Fruit fly (Drosophila melanogaster) whole organism, embryonic: ENCODE results near the gene CG6443.
A peak's percentile ranks its signal among the peaks of the same experiment; 100 is the strongest.

ENCODE experiments used
- Atf6 ChIP-seq: fragments of 200-800 bp; sonication (Bioruptor generic); IDR thresholded peaks from 2 replicates; pipeline ENCODE4 v1.3.6; 2022; ENCODE audit warnings: missing biosample characterization, missing genetic modification characterization
- CG10321 ChIP-seq: fragments of 200-800 bp; sonication (Bioruptor generic); IDR thresholded peaks from 2 replicates; pipeline ENCODE4 v1.3.6; 2022; ENCODE audit warnings: missing biosample characterization, missing genetic modification characterization
- CG11085 ChIP-seq: fragments of 200-800 bp; sonication (Bioruptor generic); IDR thresholded peaks from 2 replicates; pipeline ENCODE4 v1.3.6; 2022; ENCODE audit warnings: missing biosample characterization, missing genetic modification characterization
- CG11093 ChIP-seq: fragments of 200-800 bp; sonication (Bioruptor generic); IDR thresholded peaks from 3 replicates; pipeline ENCODE4 v1.3.6; 2022; ENCODE audit warnings: missing biosample characterization, missing genetic modification characterization
- CG12071 ChIP-seq: fragments of 200-800 bp; sonication (Bioruptor generic); optimal IDR thresholded peaks from 3 replicates; lab custom pipeline; 2018; ENCODE audit warnings: missing biosample characterization, mild to moderate bottlenecking, missing genetic modification characterization
- CG12219 ChIP-seq: fragments of 200-800 bp; sonication (Bioruptor generic); optimal IDR thresholded peaks from 3 replicates; lab custom pipeline; 2018; ENCODE audit warnings: missing biosample characterization, mild to moderate bottlenecking, missing genetic modification characterization
- CG1233 ChIP-seq: fragments of 200-800 bp; sonication (Bioruptor generic); optimal IDR thresholded peaks from 4 replicates; lab custom pipeline; 2018; ENCODE audit warnings: missing biosample characterization, mild to moderate bottlenecking, missing genetic modification characterization
- CG14050 ChIP-seq: fragments of 200-800 bp; sonication (Bioruptor generic); IDR thresholded peaks from 3 replicates; pipeline ENCODE4 v1.3.6; 2022; ENCODE audit warnings: missing biosample characterization, missing genetic modification characterization
- CG2199 ChIP-seq: fragments of 200-800 bp; sonication (Bioruptor generic); IDR thresholded peaks from 3 replicates; pipeline ENCODE4 v1.3.6; 2022; ENCODE audit warnings: missing biosample characterization, missing genetic modification characterization
- CG34422 ChIP-seq: fragments of 200-800 bp; sonication (Bioruptor generic); IDR thresholded peaks from 3 replicates; pipeline ENCODE4 v1.3.6; 2022; ENCODE audit warnings: missing biosample characterization, missing genetic modification characterization
- CG3995 ChIP-seq: fragments of 200-800 bp; sonication (Bioruptor generic); optimal IDR thresholded peaks from 3 replicates; lab custom pipeline; 2016; ENCODE audit warnings: missing biosample characterization, missing genetic modification characterization
- CG6765 ChIP-seq: fragments of 200-800 bp; sonication (Bioruptor generic); optimal IDR thresholded peaks from 3 replicates; lab custom pipeline; 2017; ENCODE audit warnings: missing biosample characterization, mild to moderate bottlenecking, missing genetic modification characterization
- CG8089 ChIP-seq: fragments of 200-800 bp; sonication (Bioruptor generic); optimal IDR thresholded peaks from 3 replicates; lab custom pipeline; 2016; ENCODE audit warnings: missing biosample characterization, missing genetic modification characterization
- CG9215 ChIP-seq: fragments of 200-800 bp; sonication (Bioruptor generic); IDR thresholded peaks from 2 replicates; pipeline ENCODE4 v1.3.6; 2022; ENCODE audit warnings: missing biosample characterization, missing genetic modification characterization
- CTCF ChIP-seq: fragments of 200-800 bp; sonication (Bioruptor generic); optimal IDR thresholded peaks from 2 replicates; lab custom pipeline; 2017; ENCODE audit warnings: missing biosample characterization, mild to moderate bottlenecking, missing genetic modification characterization, moderate library complexity
- D ChIP-seq, 2 experiments: fragments of 200-800 bp in 1 of 2; fragments of >200 bp in 1 of 2; sonication (Bioruptor generic) in 1 of 2; optimal IDR thresholded peaks; 2 replicates in 1 of 2; 3 replicates in 1 of 2; lab custom pipeline; 2017; ENCODE audit warnings: mild to moderate bottlenecking in 1 of 2, missing biosample characterization in 1 of 2, missing genetic modification characterization in 1 of 2, missing genetic modification reagents in 1 of 2
- Dad ChIP-seq: fragments of 200-800 bp; sonication (Bioruptor generic); optimal IDR thresholded peaks from 3 replicates; lab custom pipeline; 2016; ENCODE audit warnings: missing biosample characterization, missing genetic modification characterization
- Deaf1 ChIP-seq: fragments of 200-800 bp; optimal IDR thresholded peaks from 3 replicates; lab custom pipeline; 2019; ENCODE audit warnings: missing biosample characterization, mild to moderate bottlenecking, missing genetic modification characterization, moderate library complexity
- Fer1 ChIP-seq: fragments of 200-800 bp; sonication (Bioruptor generic); optimal IDR thresholded peaks from 2 replicates; lab custom pipeline; 2017; ENCODE audit warnings: missing biosample characterization, mild to moderate bottlenecking, missing genetic modification characterization
- GATAe ChIP-seq: fragments of 200-800 bp; sonication (Bioruptor generic); conservative IDR thresholded peaks from 2 replicates; pipeline ENCODE4 v1.3.6; 2022; ENCODE audit warnings: missing biosample characterization, missing genetic modification characterization
- Lim3 ChIP-seq: fragments of 200-800 bp; sonication (Bioruptor generic); IDR thresholded peaks from 2 replicates; pipeline ENCODE4 v1.3.6; 2022; ENCODE audit warnings: missing biosample characterization, missing genetic modification characterization
- Mad ChIP-seq: fragments of 200-800 bp; sonication (Bioruptor generic); optimal IDR thresholded peaks from 2 replicates; lab custom pipeline; 2016; ENCODE audit warnings: missing biosample characterization, missing genetic modification characterization
- Nf-YC ChIP-seq: fragments of 200-800 bp; optimal IDR thresholded peaks from 3 replicates; lab custom pipeline; 2019; ENCODE audit warnings: missing biosample characterization, mild to moderate bottlenecking, missing genetic modification characterization, moderate library complexity
- PHDP ChIP-seq: fragments of 200-800 bp; sonication (Bioruptor generic); optimal IDR thresholded peaks from 3 replicates; lab custom pipeline; 2018; ENCODE audit warnings: missing biosample characterization, mild to moderate bottlenecking, missing genetic modification characterization, moderate library complexity
- Xbp1 ChIP-seq: fragments of 200-800 bp; sonication (Bioruptor generic); optimal IDR thresholded peaks from 3 replicates; lab custom pipeline; 2016; ENCODE audit warnings: missing biosample characterization, mild to moderate bottlenecking, missing genetic modification characterization
- cwo ChIP-seq: fragments of 200-800 bp; sonication (Bioruptor generic); optimal IDR thresholded peaks from 3 replicates; lab custom pipeline; 2017; ENCODE audit warnings: missing biosample characterization, missing genetic modification characterization, mild to moderate bottlenecking, moderate library complexity, missing genetic modification reagents
- fd96Cb ChIP-seq: fragments of 200-800 bp; sonication (Bioruptor generic); optimal IDR thresholded peaks from 2 replicates; lab custom pipeline; 2018; ENCODE audit warnings: missing biosample characterization, mild to moderate bottlenecking, missing genetic modification characterization, moderate library complexity
- gsb ChIP-seq: fragments of 200-800 bp; sonication (Bioruptor generic); IDR thresholded peaks from 2 replicates; pipeline ENCODE4 v1.3.6; 2022; ENCODE audit warnings: missing biosample characterization, missing genetic modification characterization
- hth ChIP-seq: fragments of >200 bp; optimal IDR thresholded peaks from 2 replicates; lab custom pipeline; 2017; ENCODE audit warnings: inconsistent platforms
- jigr1 ChIP-seq: fragments of 200-800 bp; sonication (Bioruptor generic); IDR thresholded peaks from 3 replicates; pipeline ENCODE4 v1.3.6; 2022; ENCODE audit warnings: missing biosample characterization, missing genetic modification characterization
- ken ChIP-seq: fragments of 200-800 bp; sonication (Bioruptor generic); IDR thresholded peaks from 3 replicates; pipeline ENCODE4 v1.3.6; 2022; ENCODE audit warnings: missing biosample characterization, missing genetic modification characterization
- klu ChIP-seq: fragments of 200-800 bp; sonication (Bioruptor generic); IDR thresholded peaks from 2 replicates; pipeline ENCODE4 v1.3.6; 2022; ENCODE audit warnings: missing biosample characterization, missing genetic modification characterization
- luna ChIP-seq: fragments of 200-800 bp; sonication (Bioruptor generic); optimal IDR thresholded peaks from 2 replicates; lab custom pipeline; 2016; ENCODE audit warnings: missing biosample characterization, missing genetic modification characterization
- maf-S ChIP-seq: fragments of 200-800 bp; sonication (Bioruptor generic); optimal IDR thresholded peaks from 2 replicates; lab custom pipeline; 2016; ENCODE audit warnings: missing biosample characterization, missing genetic modification characterization
- nerfin-2 ChIP-seq: fragments of 200-800 bp; sonication (Bioruptor generic); IDR thresholded peaks from 2 replicates; pipeline ENCODE4 v1.3.6; 2022; ENCODE audit warnings: missing biosample characterization, missing genetic modification characterization; ENCODE audit not compliant: partially characterized antibody
- nmo ChIP-seq: fragments of 200-800 bp; sonication (Bioruptor generic); optimal IDR thresholded peaks from 2 replicates; lab custom pipeline; 2018; ENCODE audit warnings: missing biosample characterization, mild to moderate bottlenecking, missing genetic modification characterization, moderate library complexity
- nom ChIP-seq: fragments of 200-800 bp; sonication (Bioruptor generic); optimal IDR thresholded peaks from 2 replicates; lab custom pipeline; 2017; ENCODE audit warnings: missing biosample characterization, missing genetic modification characterization, mild to moderate bottlenecking, moderate library complexity, missing genetic modification reagents
- prd ChIP-seq, 3 experiments: fragments of >200 bp in 2 of 3; fragments of 200-800 bp in 1 of 3; sonication (Bioruptor generic) in 1 of 3; optimal IDR thresholded peaks in 2 of 3; IDR thresholded peaks in 1 of 3; 2 replicates in 2 of 3; 3 replicates in 1 of 3; pipeline versions ENCODE4 v1.3.6 to Lab custom; 2017 to 2022; ENCODE audit warnings: missing biosample characterization in 1 of 3, missing genetic modification characterization in 1 of 3
- ranshi ChIP-seq: fragments of 200-800 bp; sonication (Bioruptor generic); IDR thresholded peaks from 2 replicates; pipeline ENCODE4 v1.3.6; 2022; ENCODE audit warnings: missing biosample characterization, missing genetic modification characterization
- ro ChIP-seq: fragments of 200-800 bp; sonication (Bioruptor generic); IDR thresholded peaks from 2 replicates; pipeline ENCODE4 v1.3.6; 2022; ENCODE audit warnings: missing biosample characterization, missing genetic modification characterization
- sc ChIP-seq, 3 experiments: fragments of >200 bp in 2 of 3; fragments of 200-800 bp in 1 of 3; sonication (Bioruptor generic) in 1 of 3; optimal IDR thresholded peaks; 2 replicates in 2 of 3; 3 replicates in 1 of 3; lab custom pipeline; 2017; ENCODE audit warnings: mild to moderate bottlenecking in 1 of 3, missing biosample characterization in 1 of 3, missing genetic modification characterization in 1 of 3, missing genetic modification reagents in 1 of 3
- sd ChIP-seq: fragments of 200-800 bp; sonication (Bioruptor generic); optimal IDR thresholded peaks from 3 replicates; lab custom pipeline; 2018; ENCODE audit warnings: missing biosample characterization, mild to moderate bottlenecking, missing genetic modification characterization, moderate library complexity
- seq ChIP-seq: fragments of 200-800 bp; sonication (Bioruptor generic); IDR thresholded peaks from 2 replicates; pipeline ENCODE4 v1.3.6; 2022; ENCODE audit warnings: missing biosample characterization, missing genetic modification characterization
- slp2 ChIP-seq: fragments of 200-800 bp; sonication (Bioruptor generic); optimal IDR thresholded peaks from 2 replicates; lab custom pipeline; 2016; ENCODE audit warnings: missing biosample characterization, missing genetic modification characterization
- tio ChIP-seq: fragments of 200-800 bp; sonication (Bioruptor generic); optimal IDR thresholded peaks from 2 replicates; lab custom pipeline; 2017; ENCODE audit warnings: missing biosample characterization, missing genetic modification characterization, inconsistent platforms
- usp ChIP-seq: fragments of >200 bp; optimal IDR thresholded peaks from 2 replicates; lab custom pipeline; 2017; ENCODE audit warnings: missing biosample characterization, missing genetic modification characterization
- vvl ChIP-seq: fragments of 200-800 bp; sonication (Bioruptor generic); IDR thresholded peaks from 2 replicates; pipeline ENCODE4 v1.3.6; 2022; ENCODE audit warnings: missing biosample characterization, missing genetic modification characterization
- wdn ChIP-seq: fragments of 200-800 bp; sonication (Bioruptor generic); IDR thresholded peaks from 2 replicates; pipeline ENCODE4 v1.3.6; 2022; ENCODE audit warnings: missing biosample characterization, missing genetic modification characterization
- zf30C ChIP-seq: fragments of 200-800 bp; sonication (Bioruptor generic); optimal IDR thresholded peaks from 3 replicates; lab custom pipeline; 2018; ENCODE audit warnings: missing biosample characterization, mild to moderate bottlenecking, missing genetic modification characterization

Gene CG6443

DNA sequence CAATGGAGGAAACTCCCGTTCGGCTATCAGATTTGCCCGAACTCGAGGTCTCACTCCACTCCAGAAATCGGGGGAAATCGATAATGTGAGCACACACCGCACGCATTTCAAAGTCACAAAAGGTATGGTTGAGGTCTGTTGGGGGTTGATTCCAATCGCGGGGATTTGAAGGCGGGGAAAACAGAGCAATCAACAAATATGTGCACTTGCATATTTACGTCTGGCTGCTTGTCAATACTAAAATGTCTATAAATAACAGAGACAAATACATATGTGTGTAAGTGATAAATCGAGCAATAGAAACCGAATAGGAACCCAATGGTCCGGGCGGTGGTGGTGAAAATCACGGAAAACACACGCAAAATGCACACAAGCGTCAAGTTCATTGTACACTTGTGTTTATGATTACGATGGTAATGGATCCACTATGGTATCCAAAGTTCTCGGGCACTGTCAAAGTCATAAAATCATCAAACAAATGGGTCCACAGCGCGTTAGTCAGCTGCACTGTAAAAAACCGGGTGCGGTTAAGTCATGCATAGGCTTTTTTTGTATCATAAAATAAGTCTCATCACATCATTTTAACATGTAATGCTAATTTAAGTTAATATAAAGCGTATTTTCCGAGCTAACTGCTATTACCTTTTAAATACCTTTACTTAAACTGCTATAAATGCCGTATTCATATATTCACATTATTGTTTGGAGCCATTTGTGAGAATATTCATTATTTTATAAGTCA is 23.3 kb downstream of the CG6443 start (continued):
- TF ChIP-seq gsb = peak; percentile 66; the same call in 1 of the 2 replicates
- TF ChIP-seq ro (GFP tag; lab: Robert Waterston, UW) = peak; percentile 76; the same call in 1 of the 2 replicates
- TF ChIP-seq CG11093 = peak; percentile 84
- no peak for TF ChIP-seq CG9215
- TF ChIP-seq CG10321 = 0 out of 2 replicates have a peak, but pooled peaks have one; percentile 57
- peak; percentile 76 for TF ChIP-seq maf-S (GFP tag; lab: Kevin White, UChicago)
- TF ChIP-seq CG12219 (GFP tag; lab: Kevin White, UChicago) = peak; percentile 79
- peak; percentile 83 for TF ChIP-seq PHDP (tag; lab: Kevin White, UChicago)
- TF ChIP-seq CTCF (GFP tag; lab: Kevin White, UChicago) = peak; percentile 22
- no peak; the same call in 1 of the 2 replicates for TF ChIP-seq klu (GFP tag; lab: Robert Waterston, UW)
- TF ChIP-seq ranshi = peak; percentile 75
- TF ChIP-seq Nf-YC (tag; lab: Kevin White, UChicago) = peak; percentile 3
- TF ChIP-seq D (optimal IDR thresholded peaks at IDR 0.05; lab: Kevin White, UChicago) = no peak
- TF ChIP-seq D (GFP tag; optimal IDR thresholded peaks at IDR 0.05; lab: Kevin White, UChicago) = peak; percentile 93
- TF ChIP-seq ken (GFP tag; lab: Robert Waterston, UW) = peak; percentile 75
- TF ChIP-seq Mad = peak; percentile 78
- TF ChIP-seq zf30C (GFP tag; lab: Kevin White, UChicago) = no peak
- peak; percentile 44 for TF ChIP-seq Deaf1 (tag; lab: Kevin White, UChicago)
- peak; percentile 96 for TF ChIP-seq CG8089
- peak; percentile 94 for TF ChIP-seq CG1233 (GFP tag; lab: Kevin White, UChicago)
- TF ChIP-seq Dad = peak; percentile 84
- TF ChIP-seq vvl (GFP tag; lab: Robert Waterston, UW) = peak; percentile 86
- TF ChIP-seq hth (lab: Kevin White, UChicago) = no peak
- TF ChIP-seq CG11085 (GFP tag; lab: Robert Waterston, UW) = no peak
- peak; percentile 79 for TF ChIP-seq Fer1 (GFP tag; lab: Kevin White, UChicago)
- TF ChIP-seq sc (optimal IDR thresholded peaks at IDR 0.05; lab: Kevin White, UChicago) = no peak
- peak; percentile 96 for TF ChIP-seq sc (GFP tag; optimal IDR thresholded peaks at IDR 0.05; lab: Kevin White, UChicago)
- peak; percentile 79 for TF ChIP-seq tio
- peak; percentile 15; the same call in 1 of the 2 replicates for TF ChIP-seq wdn (GFP tag; lab: Robert Waterston, UW)
- TF ChIP-seq nom = no peak
- TF ChIP-seq CG14050 (GFP tag; lab: Robert Waterston, UW) = peak; percentile 51
- TF ChIP-seq usp (GFP tag; lab: Kevin White, UChicago) = no peak
- TF ChIP-seq Atf6 (GFP tag; lab: Robert Waterston, UW) = 0 out of 2 replicates have a peak, but pooled peaks have one; percentile 37
- TF ChIP-seq Xbp1 (GFP tag; lab: Kevin White, UChicago) = peak; percentile 32
- no peak for TF ChIP-seq jigr1 (GFP tag; lab: Robert Waterston, UW)
- TF ChIP-seq CG34422 = peak; percentile 80
- TF ChIP-seq slp2 (GFP tag; lab: Kevin White, UChicago) = peak; percentile 50
- no peak for TF ChIP-seq Lim3
- peak; percentile 56 for TF ChIP-seq CG6765 (GFP tag; lab: Kevin White, UChicago)
- TF ChIP-seq sd = peak; percentile 64
- TF ChIP-seq fd96Cb = peak; percentile 76
- no peak; the same call in 2 of the 3 replicates for TF ChIP-seq CG2199 (GFP tag; lab: Robert Waterston, UW)
- peak; percentile 39 for TF ChIP-seq cwo
- no peak for TF ChIP-seq GATAe (GFP tag; lab: Robert Waterston, UW)
- no peak for TF ChIP-seq luna (GFP tag; lab: Kevin White, UChicago)
- no peak for TF ChIP-seq nerfin-2 (GFP tag; lab: Robert Waterston, UW)
- TF ChIP-seq nmo (GFP tag; lab: Kevin White, UChicago) = peak; percentile 56
- no peak for TF ChIP-seq prd (optimal IDR thresholded peaks at IDR 0.05; lab: Kevin White, UChicago)
- TF ChIP-seq prd (GFP tag; IDR thresholded peaks at IDR 0.05; lab: Robert Waterston, UW) = peak; percentile 66
- peak; percentile 90 for TF ChIP-seq seq (GFP tag; lab: Robert Waterston, UW)
- TF ChIP-seq CG3995 (GFP tag; lab: Kevin White, UChicago) = peak; percentile 16
- TF ChIP-seq CG12071 (GFP tag; lab: Kevin White, UChicago) = peak; percentile 86
